Worm (Caenorhabditis elegans): Measurements from ENCODE around the gene spn-4.

Gene spn-4

ce11 chrV:6758017-6758416 is 26.7 kb downstream of the spn-4 start, which contains the start of gene dbl-1:
Gene dbl-1, plus strand, starts transcription at chrV:6758135.
- TF ChIP-seq efl-3 (GFP tag; optimal IDR thresholded peaks at IDR 0.05) (no peak), vab-15 (tag; optimal IDR thresholded peaks at IDR 0.05) (no peak), efl-1 (optimal IDR thresholded peaks at IDR 0.05) (no peak), efl-1 (GFP tag; optimal IDR thresholded peaks at IDR 0.05 in 1 of 2) (peak in 1 of 2 experiments; percentile 11), Y116A8C.19 (tag; optimal IDR thresholded peaks at IDR 0.05; ENCODE audit: borderline replicate concordance) (no peak), tbx-2 (tag; optimal IDR thresholded peaks at IDR 0.05) (no peak), mef-2 (tag; optimal IDR thresholded peaks at IDR 0.05) (no peak), ceh-8 (GFP tag; optimal IDR thresholded peaks at IDR 0.05) (no peak), lin-39 (tag; optimal IDR thresholded peaks at IDR 0.05) (no peak)

ce11 chrV:6753257-6753656 is 31.4 kb downstream of the spn-4 start:
- TF ChIP-seq dsc-1 (tag; optimal IDR thresholded peaks at IDR 0.05) (peak; percentile 84), nhr-20 (tag; optimal IDR thresholded peaks at IDR 0.05) (no peak), sup-37 (GFP tag; optimal IDR thresholded peaks at IDR 0.05) (no peak), fkh-4 (tag; optimal IDR thresholded peaks at IDR 0.05; ENCODE audit: borderline replicate concordance) (peak; percentile 73)

DNA sequence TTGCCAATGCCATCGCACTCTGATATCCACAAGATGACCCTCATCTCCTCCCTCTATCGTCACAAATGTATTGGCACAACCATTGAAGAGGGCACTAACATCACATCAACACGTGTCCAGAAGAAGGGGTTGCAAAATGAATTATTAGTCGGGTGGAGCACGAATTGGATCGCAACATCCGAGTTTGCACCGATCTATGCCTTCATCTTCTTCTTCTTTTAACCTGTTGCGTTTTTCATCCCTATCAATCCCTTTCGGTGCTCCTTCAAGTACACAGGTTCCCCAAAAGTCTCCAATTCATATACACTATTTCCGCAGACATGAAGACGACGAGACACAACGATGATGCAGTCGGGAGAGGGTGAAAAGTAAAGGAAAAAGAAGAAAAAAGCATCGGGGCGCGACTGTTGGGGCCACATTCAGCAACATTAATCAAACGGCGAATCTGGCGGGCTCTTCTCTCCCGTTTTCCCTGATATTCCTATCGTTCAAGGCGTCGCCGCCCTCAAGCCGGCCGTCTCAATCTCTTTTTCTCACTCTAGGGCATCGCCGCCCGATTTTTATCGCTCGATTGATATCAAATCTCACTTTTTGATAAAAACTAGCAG is 33.1 kb downstream of the spn-4 start:
- TF ChIP-seq rnt-1 (tag; optimal IDR thresholded peaks at IDR 0.05) (peak; percentile 19), ceh-63 (GFP tag; optimal IDR thresholded peaks at IDR 0.05) (no peak), lsy-2 (tag; optimal IDR thresholded peaks at IDR 0.05) (no peak), nhr-19 (GFP tag; conservative IDR thresholded peaks at IDR 0.05) (peak; percentile 51), nhr-20 (tag; optimal IDR thresholded peaks at IDR 0.05) (peak; percentile 11), nhr-71 (tag; optimal IDR thresholded peaks at IDR 0.05) (peak; percentile 68), sup-37 (GFP tag; optimal IDR thresholded peaks at IDR 0.05) (no peak), pax-3 (tag; optimal IDR thresholded peaks at IDR 0.05) (no peak), lin-14 (GFP tag; optimal IDR thresholded peaks at IDR 0.05) (peak; percentile 74), ceh-88 (GFP tag; IDR thresholded peaks at IDR 0.05) (no peak), egl-13 (tag; optimal IDR thresholded peaks at IDR 0.05) (no peak), nhr-12 (tag; optimal IDR thresholded peaks at IDR 0.05) (no peak), F16B12.6 (tag; optimal IDR thresholded peaks at IDR 0.05) (no peak), pag-3 (tag; optimal IDR thresholded peaks at IDR 0.05; ENCODE audit: borderline replicate concordance, insufficient read depth) (peak; percentile 9), nhr-47 (tag; optimal IDR thresholded peaks at IDR 0.05) (no peak), Y116A8C.19 (tag; optimal IDR thresholded peaks at IDR 0.05; ENCODE audit: borderline replicate concordance) (no peak), vab-15 (tag; optimal IDR thresholded peaks at IDR 0.05) (no peak), xbp-1 (tag; optimal IDR thresholded peaks at IDR 0.05) (no peak), C04F5.9 (tag; optimal IDR thresholded peaks at IDR 0.05) (no peak), snu-23 (GFP tag; optimal IDR thresholded peaks at IDR 0.05) (peak; percentile 6), tlp-1 (tag; optimal IDR thresholded peaks at IDR 0.05) (no peak), alr-1 (tag; optimal IDR thresholded peaks at IDR 0.05; ENCODE audit: borderline replicate concordance) (no peak), irx-1 (tag; optimal IDR thresholded peaks at IDR 0.05) (no peak), efl-1 (optimal IDR thresholded peaks at IDR 0.05) (no peak), efl-1 (GFP tag; optimal IDR thresholded peaks at IDR 0.05 in 1 of 2) (peak in 1 of 2 experiments; percentile 64)

- TF ChIP-seq unc-98 (GFP tag; IDR thresholded peaks at IDR 0.05) (no peak), nhr-90 (tag; optimal IDR thresholded peaks at IDR 0.05; ENCODE audit: poor library complexity) (no peak), mef-2 (tag; optimal IDR thresholded peaks at IDR 0.05) (no peak), hlh-17 (GFP tag; optimal IDR thresholded peaks at IDR 0.05; ENCODE audit: borderline replicate concordance) (no peak), F16B12.6 (tag; optimal IDR thresholded peaks at IDR 0.05) (no peak), egl-13 (tag; optimal IDR thresholded peaks at IDR 0.05) (no peak), hlh-4 (tag; optimal IDR thresholded peaks at IDR 0.05) (no peak), tbx-2 (tag; optimal IDR thresholded peaks at IDR 0.05) (no peak), lin-13 (GFP tag; optimal IDR thresholded peaks at IDR 0.05) (no peak), nhr-85 (tag) (peak; percentile 4), pax-3 (tag; optimal IDR thresholded peaks at IDR 0.05) (no peak), blmp-1 (tag; optimal IDR thresholded peaks at IDR 0.05) (peak; percentile 79), lir-3 (tag; optimal IDR thresholded peaks at IDR 0.05; ENCODE audit: poor library complexity) (no peak)
Observed at ce11 chrV:6744774-6745173, 39.9 kb downstream of the spn-4 start, which contains the start of gene T25F10.3. Gene T25F10.3, plus strand, starts transcription at chrV:6745081.
